Worm (Caenorhabditis elegans): Measurements from ENCODE around the gene lipl-6.

- TF ChIP-seq dao-5 (tag; optimal IDR thresholded peaks at IDR 0.05) = no peak
- no peak for TF ChIP-seq W03F9.2 (tag; optimal IDR thresholded peaks at IDR 0.05)
- TF ChIP-seq him-1 (tag; optimal IDR thresholded peaks at IDR 0.05) = no peak
These were observed 22.1 kb upstream of the lipl-6 start, which contains the start of gene mec-1 for ce11 chrV:6956237-6956636.
